Worm (Caenorhabditis elegans): ENCODE data around the gene R13H9.6.

The R13H9.6 gene

ce11 chrIV:5088814-5089322 lies 20.4 kb upstream of the R13H9.6 start, which contains the start of gene ivd-1 (continued):
- TF ChIP-seq ceh-32 (tag; optimal IDR thresholded peaks at IDR 0.05; ENCODE audit: poor library complexity) (no peak), dmd-6 (GFP tag; IDR thresholded peaks at IDR 0.05) (peak; percentile 83), nhr-42 (GFP tag; IDR thresholded peaks at IDR 0.05) (no peak), zag-1 (tag; optimal IDR thresholded peaks at IDR 0.05) (no peak), duxl-1 (tag; optimal IDR thresholded peaks at IDR 0.05; ENCODE audit: poor library complexity) (no peak), aha-1 (tag) (peak; percentile 46), lir-3 (tag; optimal IDR thresholded peaks at IDR 0.05) (no peak), unc-62 (GFP tag; optimal IDR thresholded peaks at IDR 0.05 in 1 of 2) (peak in 1 of 2 experiments; percentile 68), unc-62 (tag; optimal IDR thresholded peaks at IDR 0.05) (no peak), unc-130 (GFP tag; optimal IDR thresholded peaks at IDR 0.05) (no peak), ama-1 (optimal IDR thresholded peaks at IDR 0.05) (no peak), mes-2 (tag; optimal IDR thresholded peaks at IDR 0.05; ENCODE audit: poor library complexity, severe bottlenecking) (peak; percentile 38), ceh-28 (tag; optimal IDR thresholded peaks at IDR 0.05) (no peak), tag-97 (GFP tag; IDR thresholded peaks at IDR 0.05) (no peak), daf-19 (GFP tag; conservative IDR thresholded peaks at IDR 0.05) (no peak), snpc-1.2 (GFP tag; IDR thresholded peaks at IDR 0.05) (0 out of 2 replicates have a peak, but pooled peaks have one; percentile 14), nhr-102 (tag; optimal IDR thresholded peaks at IDR 0.05) (no peak), lin-1 (GFP tag; IDR thresholded peaks at IDR 0.05) (no peak), spr-3 (GFP tag; optimal IDR thresholded peaks at IDR 0.05) (no peak), lin-29 (GFP tag; IDR thresholded peaks at IDR 0.05) (no peak), rbr-2 (tag; optimal IDR thresholded peaks at IDR 0.05) (no peak), set-16 (GFP tag; IDR thresholded peaks at IDR 0.05) (no peak), nhr-25 (tag; optimal IDR thresholded peaks at IDR 0.05; ENCODE audit: borderline replicate concordance, insufficient read depth) (no peak), nhr-237 (tag; optimal IDR thresholded peaks at IDR 0.05) (no peak), nhr-11 (tag; optimal IDR thresholded peaks at IDR 0.05) (no peak), mxl-3 (GFP tag; optimal IDR thresholded peaks at IDR 0.05) (peak; percentile 75), hmg-1.1 (GFP tag; IDR thresholded peaks at IDR 0.05) (no peak), F37D6.2 (tag; optimal IDR thresholded peaks at IDR 0.05) (no peak), ztf-7 (tag; optimal IDR thresholded peaks at IDR 0.05) (no peak), nhr-41 (GFP tag; IDR thresholded peaks at IDR 0.05) (no peak), nhr-77 (tag; optimal IDR thresholded peaks at IDR 0.05) (no peak), egl-43 (GFP tag; IDR thresholded peaks at IDR 0.05) (no peak), nhr-48 (tag; optimal IDR thresholded peaks at IDR 0.05) (peak; percentile 29), gei-8 (GFP tag; optimal IDR thresholded peaks at IDR 0.05) (no peak), T20F7.1 (GFP tag; optimal IDR thresholded peaks at IDR 0.05) (no peak)

- peak; percentile 11 for TF ChIP-seq rbr-2 (tag; optimal IDR thresholded peaks at IDR 0.05)
- TF ChIP-seq ama-1 (optimal IDR thresholded peaks at IDR 0.05): peak; percentile 4
- TF ChIP-seq unc-130 (GFP tag; optimal IDR thresholded peaks at IDR 0.05): no peak
- TF ChIP-seq lin-1 (GFP tag; IDR thresholded peaks at IDR 0.05): 0 out of 2 replicates have a peak, but pooled peaks have one; percentile 10
- TF ChIP-seq nhr-76 (tag; optimal IDR thresholded peaks at IDR 0.05): no peak
- no peak for TF ChIP-seq hlh-11 (tag; optimal IDR thresholded peaks at IDR 0.05)
- TF ChIP-seq daf-19 (GFP tag; conservative IDR thresholded peaks at IDR 0.05): no peak
- 0 out of 2 replicates have a peak, but pooled peaks have one; percentile 9 for TF ChIP-seq Y75B8A.6 (GFP tag; IDR thresholded peaks at IDR 0.05)
- no peak for TF ChIP-seq dpl-1 (GFP tag; optimal IDR thresholded peaks at IDR 0.05)
- no peak for TF ChIP-seq ztf-11 (tag; optimal IDR thresholded peaks at IDR 0.05)
- TF ChIP-seq unc-62 (GFP tag; optimal IDR thresholded peaks at IDR 0.05 in 1 of 2): peak in 1 of 2 experiments; percentile 80
- TF ChIP-seq unc-62 (tag; optimal IDR thresholded peaks at IDR 0.05): no peak
- TF ChIP-seq ceh-20 (GFP tag; IDR thresholded peaks at IDR 0.05): peak; percentile 46; the same call in 1 of the 2 replicates
- TF ChIP-seq dmd-8 (GFP tag; IDR thresholded peaks at IDR 0.05): 0 out of 2 replicates have a peak, but pooled peaks have one; percentile 37
- TF ChIP-seq ceh-28 (tag; optimal IDR thresholded peaks at IDR 0.05): no peak
- TF ChIP-seq snpc-1.2 (GFP tag; IDR thresholded peaks at IDR 0.05): peak; percentile 11; the same call in 1 of the 2 replicates
- no peak for TF ChIP-seq ceh-32 (tag; optimal IDR thresholded peaks at IDR 0.05; ENCODE audit: poor library complexity)
- 0 out of 2 replicates have a peak, but pooled peaks have one; percentile 8 for TF ChIP-seq D1046.2 (GFP tag; IDR thresholded peaks at IDR 0.05)
- TF ChIP-seq nhr-11 (tag; optimal IDR thresholded peaks at IDR 0.05): no peak
- no peak for TF ChIP-seq spr-1 (tag; optimal IDR thresholded peaks at IDR 0.05)
- TF ChIP-seq zag-1 (tag; optimal IDR thresholded peaks at IDR 0.05): no peak
- no peak for TF ChIP-seq nhr-48 (tag; optimal IDR thresholded peaks at IDR 0.05)
- TF ChIP-seq madf-9 (GFP tag; conservative IDR thresholded peaks at IDR 0.05): no peak
- peak; percentile 12; the same call in 1 of the 2 replicates for TF ChIP-seq dmd-6 (GFP tag; IDR thresholded peaks at IDR 0.05)
- peak; percentile 18 for TF ChIP-seq egl-43 (GFP tag; IDR thresholded peaks at IDR 0.05)
- TF ChIP-seq mdl-1 (tag; optimal IDR thresholded peaks at IDR 0.05): no peak
- no peak for TF ChIP-seq ceh-44 (GFP tag; IDR thresholded peaks at IDR 0.05)
- TF ChIP-seq lin-38 (GFP tag; IDR thresholded peaks at IDR 0.05): no peak; the same call in 1 of the 2 replicates
Measured at ce11 chrIV:5086961-5087326, 18.5 kb upstream of the R13H9.6 start.
